Worm (Caenorhabditis elegans): ENCODE results near the gene R05A10.3.

- TF ChIP-seq ztf-16 (tag; optimal IDR thresholded peaks at IDR 0.05) (no peak), rnt-1 (tag; optimal IDR thresholded peaks at IDR 0.05) (no peak)
Measured at ce11 chrIV:14177058-14177457, 785 bp upstream of the R05A10.3 start, which contains the start of gene R05A10.2.

Data from whole organism, late embryonic.